Fruit fly (Drosophila melanogaster): ENCODE measurements around the gene slo.

The slo gene

dm6 chr3R:24629877-24630808 is 32.1 kb upstream of the slo start, which contains the start of gene Wsck (continued):
- TF ChIP-seq fru (optimal IDR thresholded peaks at IDR 0.05) (no peak), CG9215 (GFP tag; IDR thresholded peaks at IDR 0.05) (peak; percentile 99), CG11456 (GFP tag; IDR thresholded peaks at IDR 0.05) (no peak), Xbp1 (GFP tag; optimal IDR thresholded peaks at IDR 0.05) (no peak), D (optimal IDR thresholded peaks at IDR 0.05) (peak; percentile 49), D (GFP tag; optimal IDR thresholded peaks at IDR 0.05) (no peak), rib (GFP tag; IDR thresholded peaks at IDR 0.05) (no peak), CG12236 (GFP tag; optimal IDR thresholded peaks at IDR 0.05) (no peak), Hmx (GFP tag; optimal IDR thresholded peaks at IDR 0.05) (no peak), bowl (GFP tag; IDR thresholded peaks at IDR 0.05) (no peak), pum (GFP tag; optimal IDR thresholded peaks at IDR 0.05) (no peak), CG5180 (GFP tag; optimal IDR thresholded peaks at IDR 0.05) (no peak), ken (GFP tag; IDR thresholded peaks at IDR 0.05) (no peak), cwo (GFP tag; optimal IDR thresholded peaks at IDR 0.05) (no peak), CG13424 (tag; optimal IDR thresholded peaks at IDR 0.05) (peak; percentile 2), CG13296 (GFP tag; optimal IDR thresholded peaks at IDR 0.05) (no peak), CG2875 (GFP tag; optimal IDR thresholded peaks at IDR 0.05) (no peak), sr (GFP tag; IDR thresholded peaks at IDR 0.05) (no peak), CG15514 (GFP tag; optimal IDR thresholded peaks at IDR 0.05) (peak; percentile 56), Hey (tag; optimal IDR thresholded peaks at IDR 0.05) (no peak), CG6683 (GFP tag; optimal IDR thresholded peaks at IDR 0.05) (no peak), her (GFP tag; optimal IDR thresholded peaks at IDR 0.05) (peak; percentile 33), Awh (GFP tag; IDR thresholded peaks at IDR 0.05) (peak; percentile 24; the same call in 1 of the 2 replicates), CG5245 (GFP tag; optimal IDR thresholded peaks at IDR 0.05) (no peak), sd (tag; optimal IDR thresholded peaks at IDR 0.05) (peak; percentile 31), CG4360 (GFP tag; IDR thresholded peaks at IDR 0.05) (peak; percentile 90), Bgb (GFP tag; IDR thresholded peaks at IDR 0.05; ENCODE audit: partially characterized antibody) (no peak; the same call in 1 of the 2 replicates), NC2α (GFP tag; optimal IDR thresholded peaks at IDR 0.05) (no peak), Rfx (GFP tag; IDR thresholded peaks at IDR 0.05) (peak; percentile 34; the same call in 1 of the 2 replicates), zen2 (GFP tag; IDR thresholded peaks at IDR 0.05; ENCODE audit: partially characterized antibody) (no peak), ftz-f1 (GFP tag; optimal IDR thresholded peaks at IDR 0.05) (peak; percentile 2), CG10321 (GFP tag; IDR thresholded peaks at IDR 0.05) (peak; percentile 99), CG7745 (tag; optimal IDR thresholded peaks at IDR 0.05) (no peak), chn (GFP tag; optimal IDR thresholded peaks at IDR 0.05) (no peak), PHDP (tag; optimal IDR thresholded peaks at IDR 0.05) (no peak), E2f2 (GFP tag; IDR thresholded peaks at IDR 0.05) (peak; percentile 85), HLH4C (GFP tag; IDR thresholded peaks at IDR 0.05; ENCODE audit: partially characterized antibody) (no peak), oc (tag; optimal IDR thresholded peaks at IDR 0.05) (peak; percentile 86), CG16863 (GFP tag; optimal IDR thresholded peaks at IDR 0.05) (no peak), gcm (GFP tag; optimal IDR thresholded peaks at IDR 0.05) (no peak), CG17359 (tag; optimal IDR thresholded peaks at IDR 0.05) (no peak), CG8388 (GFP tag; optimal IDR thresholded peaks at IDR 0.05) (no peak), Asciz (GFP tag; optimal IDR thresholded peaks at IDR 0.05) (no peak), stwl (tag; optimal IDR thresholded peaks at IDR 0.05) (peak; percentile 51), CG18619 (GFP tag; optimal IDR thresholded peaks at IDR 0.05) (no peak), pnt (GFP tag; optimal IDR thresholded peaks at IDR 0.05) (no peak), caup (GFP tag; optimal IDR thresholded peaks at IDR 0.05; ENCODE audit: severe bottlenecking) (peak; percentile 38), stc (GFP tag; IDR thresholded peaks at IDR 0.05) (no peak), CG2199 (GFP tag; IDR thresholded peaks at IDR 0.05) (peak; percentile 72; the same call in 1 of the 3 replicates)
